Worm (Caenorhabditis elegans): ENCODE results near the gene nhr-249.

- no peak for TF ChIP-seq madf-8 (GFP tag; conservative IDR thresholded peaks at IDR 0.05)
- no peak for TF ChIP-seq sdz-38 (tag; optimal IDR thresholded peaks at IDR 0.05)
- no peak for TF ChIP-seq K11D2.4 (GFP tag; IDR thresholded peaks at IDR 0.05)
- no peak for TF ChIP-seq bed-2 (GFP tag; IDR thresholded peaks at IDR 0.05)
- no peak for TF ChIP-seq unc-62 (GFP tag; optimal IDR thresholded peaks at IDR 0.05)
- no peak for TF ChIP-seq snpc-1.1 (tag; optimal IDR thresholded peaks at IDR 0.05; ENCODE audit: insufficient read depth)
- no peak for TF ChIP-seq Y79H2A.3 (GFP tag; conservative IDR thresholded peaks at IDR 0.05)
- no peak for TF ChIP-seq attf-6 (GFP tag; IDR thresholded peaks at IDR 0.05)
Observed at ce11 chrIV:6971213-6971612, 1.1 kb downstream of the nhr-249 start, which contains the start of gene ZK381.62.

Measured in whole organism, young adult.